Fruit fly (Drosophila melanogaster) whole organism, embryonic: Measurements from ENCODE around the gene jim.

Experiments
- Aef1 ChIP-seq: fragments of 200-800 bp; sonication (Bioruptor generic); IDR thresholded peaks from 3 replicates; pipeline ENCODE4 v1.3.6; 2022; ENCODE audit warnings: missing biosample characterization, missing genetic modification characterization
- B-H2 ChIP-seq: fragments of 200-800 bp; sonication (Bioruptor generic); optimal IDR thresholded peaks from 2 replicates; lab custom pipeline; 2018; ENCODE audit warnings: missing biosample characterization, mild to moderate bottlenecking, missing genetic modification characterization
- Bgb ChIP-seq: fragments of 200-800 bp; sonication (Bioruptor generic); IDR thresholded peaks from 2 replicates; pipeline ENCODE4 v1.3.6; 2022; ENCODE audit warnings: missing biosample characterization, missing genetic modification characterization; ENCODE audit not compliant: partially characterized antibody
- CG10147 ChIP-seq: fragments of 200-800 bp; sonication (Bioruptor generic); optimal IDR thresholded peaks from 2 replicates; lab custom pipeline; 2019; ENCODE audit warnings: missing biosample characterization, mild to moderate bottlenecking, missing genetic modification characterization, moderate library complexity
- CG11504 ChIP-seq: fragments of 200-800 bp; sonication (Bioruptor generic); optimal IDR thresholded peaks from 3 replicates; lab custom pipeline; 2019; ENCODE audit warnings: missing biosample characterization, mild to moderate bottlenecking, missing genetic modification characterization, moderate library complexity
- CG11695 ChIP-seq: fragments of 200-800 bp; sonication (Bioruptor generic); IDR thresholded peaks from 3 replicates; pipeline ENCODE4 v1.3.6; 2022; ENCODE audit warnings: missing biosample characterization, missing genetic modification characterization
- CG12236 ChIP-seq: fragments of 200-800 bp; sonication (Bioruptor generic); optimal IDR thresholded peaks from 2 replicates; lab custom pipeline; 2016; ENCODE audit warnings: missing biosample characterization, missing genetic modification characterization
- CG12744 ChIP-seq: fragments of 200-800 bp; sonication (Bioruptor generic); optimal IDR thresholded peaks from 2 replicates; lab custom pipeline; 2016; ENCODE audit warnings: missing biosample characterization, missing genetic modification characterization
- CG14860 ChIP-seq: fragments of 200-800 bp; sonication (Bioruptor generic); IDR thresholded peaks from 3 replicates; pipeline ENCODE4 v1.3.6; 2022; ENCODE audit warnings: missing biosample characterization, missing genetic modification characterization; ENCODE audit not compliant: partially characterized antibody
- CG1647 ChIP-seq: fragments of 200-800 bp; sonication (Bioruptor generic); optimal IDR thresholded peaks from 3 replicates; lab custom pipeline; 2016; ENCODE audit warnings: missing biosample characterization, missing genetic modification characterization
- CG17802 ChIP-seq: fragments of 200-800 bp; sonication (Bioruptor generic); optimal IDR thresholded peaks from 2 replicates; lab custom pipeline; 2018; ENCODE audit warnings: missing biosample characterization, mild to moderate bottlenecking, missing genetic modification characterization, moderate library complexity
- CG2129 ChIP-seq: fragments of 200-800 bp; sonication (Bioruptor generic); IDR thresholded peaks from 2 replicates; pipeline ENCODE4 v1.3.6; 2022; ENCODE audit warnings: missing biosample characterization, missing genetic modification characterization; ENCODE audit not compliant: partially characterized antibody
- CG30403 ChIP-seq: fragments of 200-800 bp; sonication (Bioruptor generic); optimal IDR thresholded peaks from 3 replicates; lab custom pipeline; 2016; ENCODE audit warnings: missing biosample characterization, missing genetic modification characterization
- CG32767 ChIP-seq: fragments of 200-800 bp; sonication (Bioruptor generic); IDR thresholded peaks from 2 replicates; pipeline ENCODE4 v1.3.6; 2022; ENCODE audit warnings: missing biosample characterization, missing genetic modification characterization
- CG3838 ChIP-seq: fragments of 200-800 bp; sonication (Bioruptor generic); optimal IDR thresholded peaks from 3 replicates; lab custom pipeline; 2016; ENCODE audit warnings: missing biosample characterization, missing genetic modification characterization
- CG4617 ChIP-seq: fragments of 200-800 bp; sonication (Bioruptor generic); optimal IDR thresholded peaks from 3 replicates; lab custom pipeline; 2016; ENCODE audit warnings: missing biosample characterization, missing genetic modification characterization, borderline replicate concordance
- CG4854 ChIP-seq: fragments of 200-800 bp; sonication (Bioruptor generic); optimal IDR thresholded peaks from 2 replicates; lab custom pipeline; 2016; ENCODE audit warnings: missing biosample characterization, missing genetic modification characterization, inconsistent platforms
- CG6254 ChIP-seq: fragments of 200-800 bp; sonication (Bioruptor generic); optimal IDR thresholded peaks from 3 replicates; lab custom pipeline; 2017; ENCODE audit warnings: mild to moderate bottlenecking, missing biosample characterization, missing genetic modification reagents, missing genetic modification characterization
- CG6654 ChIP-seq: fragments of 200-800 bp; sonication (Bioruptor generic); optimal IDR thresholded peaks from 2 replicates; lab custom pipeline; 2017; ENCODE audit warnings: missing biosample characterization, mild to moderate bottlenecking, missing genetic modification characterization
- CG7372 ChIP-seq: fragments of 200-800 bp; sonication (Bioruptor generic); IDR thresholded peaks from 2 replicates; pipeline ENCODE4 v1.3.6; 2022; ENCODE audit warnings: missing biosample characterization, missing genetic modification characterization
- CG9215 ChIP-seq: fragments of 200-800 bp; sonication (Bioruptor generic); IDR thresholded peaks from 2 replicates; pipeline ENCODE4 v1.3.6; 2022; ENCODE audit warnings: missing biosample characterization, missing genetic modification characterization
- CG9876 ChIP-seq: fragments of 200-800 bp; sonication (Bioruptor generic); optimal IDR thresholded peaks from 2 replicates; lab custom pipeline; 2016; ENCODE audit warnings: missing biosample characterization, missing genetic modification characterization
- CG9932 ChIP-seq: fragments of 200-800 bp; sonication (Bioruptor generic); IDR thresholded peaks from 2 replicates; pipeline ENCODE4 v1.3.6; 2022; ENCODE audit warnings: missing biosample characterization, missing genetic modification characterization
- CHES-1-like ChIP-seq: fragments of 200-800 bp; sonication (Bioruptor generic); optimal IDR thresholded peaks from 2 replicates; lab custom pipeline; 2016; ENCODE audit warnings: missing biosample characterization, missing genetic modification characterization
- Fer1 ChIP-seq: fragments of 200-800 bp; sonication (Bioruptor generic); optimal IDR thresholded peaks from 2 replicates; lab custom pipeline; 2017; ENCODE audit warnings: missing biosample characterization, mild to moderate bottlenecking, missing genetic modification characterization
- Med ChIP-seq: fragments of 200-800 bp; sonication (Bioruptor generic); peaks from one replicate; lab custom pipeline; 2016; ENCODE audit warnings: missing biosample characterization, missing genetic modification characterization, mild to moderate bottlenecking, inconsistent platforms, moderate library complexity
- Mrtf ChIP-seq: fragments of 200-800 bp; sonication (Bioruptor generic); IDR thresholded peaks from 3 replicates; pipeline ENCODE4 v1.3.6; 2022; ENCODE audit warnings: missing biosample characterization, missing genetic modification characterization
- Side ChIP-seq: fragments of 200-800 bp; sonication (Bioruptor generic); optimal IDR thresholded peaks from 2 replicates; lab custom pipeline; 2016; ENCODE audit warnings: missing biosample characterization, missing genetic modification characterization
- Six4 ChIP-seq: fragments of 200-800 bp; sonication (Bioruptor generic); optimal IDR thresholded peaks from 2 replicates; lab custom pipeline; 2016; ENCODE audit warnings: missing biosample characterization, missing genetic modification characterization
- Spps ChIP-seq: fragments of 200-800 bp; sonication (Bioruptor generic); optimal IDR thresholded peaks from 2 replicates; lab custom pipeline; 2018; ENCODE audit warnings: missing biosample characterization, mild to moderate bottlenecking, missing genetic modification characterization
- Sry-δ ChIP-seq: fragments of 200-800 bp; sonication (Bioruptor generic); optimal IDR thresholded peaks from 2 replicates; lab custom pipeline; 2016; ENCODE audit warnings: missing biosample characterization, missing genetic modification characterization
- Ssrp ChIP-seq: fragments of 200-800 bp; sonication (Bioruptor generic); optimal IDR thresholded peaks from 2 replicates; lab custom pipeline; 2018; ENCODE audit warnings: missing biosample characterization, mild to moderate bottlenecking, missing genetic modification characterization, moderate library complexity
- Vsx1 ChIP-seq: fragments of 200-800 bp; sonication (Bioruptor generic); optimal IDR thresholded peaks from 2 replicates; lab custom pipeline; 2017; ENCODE audit warnings: missing biosample characterization, mild to moderate bottlenecking, missing genetic modification characterization, missing genetic modification reagents
- al ChIP-seq: fragments of 200-800 bp; sonication (Bioruptor generic); IDR thresholded peaks from 2 replicates; pipeline ENCODE4 v1.3.6; 2022; ENCODE audit warnings: missing biosample characterization, missing genetic modification characterization
- aop ChIP-seq: fragments of 200-800 bp; sonication (Bioruptor generic); IDR thresholded peaks from 2 replicates; pipeline ENCODE4 v1.3.6; 2022; ENCODE audit warnings: missing biosample characterization, missing genetic modification characterization
- bcd ChIP-seq: fragments of 200-800 bp; sonication (Bioruptor generic); optimal IDR thresholded peaks from 2 replicates; lab custom pipeline; 2017; ENCODE audit warnings: missing biosample characterization, mild to moderate bottlenecking, missing genetic modification characterization
- chm ChIP-seq: fragments of 200-800 bp; sonication (Bioruptor generic); IDR thresholded peaks from 2 replicates; pipeline ENCODE4 v1.3.6; 2022; ENCODE audit warnings: missing biosample characterization, missing genetic modification characterization
- lov ChIP-seq, 2 experiments: fragments of 200-800 bp in 1 of 2; fragments of >200 bp in 1 of 2; sonication (Bioruptor generic) in 1 of 2; IDR thresholded peaks in 1 of 2; optimal IDR thresholded peaks in 1 of 2; 2 replicates in 1 of 2; 3 replicates in 1 of 2; pipeline versions ENCODE4 v1.3.6 to Lab custom; 2017 to 2022; ENCODE audit warnings: missing biosample characterization in 1 of 2, missing genetic modification characterization in 1 of 2
- nerfin-2 ChIP-seq: fragments of 200-800 bp; sonication (Bioruptor generic); IDR thresholded peaks from 2 replicates; pipeline ENCODE4 v1.3.6; 2022; ENCODE audit warnings: missing biosample characterization, missing genetic modification characterization; ENCODE audit not compliant: partially characterized antibody
- prd ChIP-seq, 3 experiments: fragments of >200 bp in 2 of 3; fragments of 200-800 bp in 1 of 3; sonication (Bioruptor generic) in 1 of 3; optimal IDR thresholded peaks in 2 of 3; IDR thresholded peaks in 1 of 3; 2 replicates in 2 of 3; 3 replicates in 1 of 3; pipeline versions ENCODE4 v1.3.6 to Lab custom; 2017 to 2022; ENCODE audit warnings: missing biosample characterization in 1 of 3, missing genetic modification characterization in 1 of 3
- pros ChIP-seq: fragments of 200-800 bp; sonication (Bioruptor generic); optimal IDR thresholded peaks from 3 replicates; lab custom pipeline; 2019; ENCODE audit warnings: missing biosample characterization, mild to moderate bottlenecking, missing genetic modification characterization, moderate library complexity
- pum ChIP-seq: fragments of 200-800 bp; sonication (Bioruptor generic); optimal IDR thresholded peaks from 2 replicates; lab custom pipeline; 2016; ENCODE audit warnings: missing biosample characterization, missing genetic modification characterization
- pzg ChIP-seq: fragments of 200-800 bp; sonication (Bioruptor generic); optimal IDR thresholded peaks from 3 replicates; lab custom pipeline; 2018; ENCODE audit warnings: missing biosample characterization, mild to moderate bottlenecking, missing genetic modification characterization, moderate library complexity
- sens ChIP-seq: fragments of 200-800 bp; sonication (Bioruptor generic); peaks from one replicate; lab custom pipeline; 2016; ENCODE audit warnings: missing biosample characterization, missing genetic modification characterization
- sr ChIP-seq: fragments of 200-800 bp; sonication (Bioruptor generic); IDR thresholded peaks from 3 replicates; pipeline ENCODE4 v1.3.6; 2022; ENCODE audit warnings: missing biosample characterization, missing genetic modification characterization
- stwl ChIP-seq: fragments of 200-800 bp; sonication (Bioruptor generic); optimal IDR thresholded peaks from 3 replicates; lab custom pipeline; 2018; ENCODE audit warnings: missing biosample characterization, mild to moderate bottlenecking, missing genetic modification characterization, moderate library complexity
- tio ChIP-seq: fragments of 200-800 bp; sonication (Bioruptor generic); optimal IDR thresholded peaks from 2 replicates; lab custom pipeline; 2017; ENCODE audit warnings: missing biosample characterization, missing genetic modification characterization, inconsistent platforms
- ttk ChIP-seq: fragments of 200-800 bp; sonication (Bioruptor generic); IDR thresholded peaks from 2 replicates; pipeline ENCODE4 v2.1.2; 2022; ENCODE audit warnings: missing biosample characterization, missing genetic modification characterization
- zf30C ChIP-seq: fragments of 200-800 bp; sonication (Bioruptor generic); optimal IDR thresholded peaks from 3 replicates; lab custom pipeline; 2018; ENCODE audit warnings: missing biosample characterization, mild to moderate bottlenecking, missing genetic modification characterization
- zfh1 ChIP-seq: fragments of 200-800 bp; sonication (Bioruptor generic); IDR thresholded peaks from 3 replicates; pipeline ENCODE4 v1.3.6; 2022; ENCODE audit warnings: missing biosample characterization, missing genetic modification characterization

jim gene

dm6 chr3L:22868070-22868469 is 33.1 kb upstream of the jim start, which contains the start of gene EMC4 (continued):
- TF ChIP-seq CG6254 (GFP tag; lab: Kevin White, UChicago) (peak; percentile 10), lov (optimal IDR thresholded peaks at IDR 0.05; lab: Kevin White, UChicago) (no peak), lov (GFP tag; IDR thresholded peaks at IDR 0.05; lab: Robert Waterston, UW) (no peak), B-H2 (peak; percentile 85), CG9932 (GFP tag; lab: Robert Waterston, UW) (peak; percentile 73), Sry-δ (GFP tag; lab: Kevin White, UChicago) (peak; percentile 76), CHES-1-like (GFP tag; lab: Kevin White, UChicago) (peak; percentile 27), pum (GFP tag; lab: Kevin White, UChicago) (no peak), Fer1 (GFP tag; lab: Kevin White, UChicago) (peak; percentile 72), nerfin-2 (GFP tag; lab: Robert Waterston, UW) (peak; percentile 40; the same call in 1 of the 2 replicates), CG17802 (tag; lab: Kevin White, UChicago) (no peak), ttk (no peak), CG11695 (GFP tag; lab: Robert Waterston, UW) (no peak), tio (GFP tag; lab: Kevin White, UChicago) (no peak), prd (optimal IDR thresholded peaks at IDR 0.05; lab: Kevin White, UChicago) (no peak), prd (GFP tag; IDR thresholded peaks at IDR 0.05; lab: Robert Waterston, UW) (no peak), zfh1 (peak; percentile 59; the same call in 1 of the 3 replicates), al (no peak), Vsx1 (GFP tag; lab: Kevin White, UChicago) (no peak), CG4854 (GFP tag; lab: Kevin White, UChicago) (peak; percentile 53), CG2129 (GFP tag; lab: Robert Waterston, UW) (0 out of 2 replicates have a peak, but pooled peaks have one; percentile 20), bcd (GFP tag; lab: Kevin White, UChicago) (peak; percentile 2), CG30403 (GFP tag; lab: Kevin White, UChicago) (peak; percentile 48), Med (GFP tag; lab: Kevin White, UChicago) (peak; percentile 96), Mrtf (no peak), zf30C (GFP tag; lab: Kevin White, UChicago) (peak; percentile 64), Ssrp (no peak), Bgb (peak; percentile 80), aop (GFP tag; lab: Robert Waterston, UW) (no peak), CG9215 (GFP tag; lab: Robert Waterston, UW) (no peak), Spps (no peak), Side (GFP tag; lab: Kevin White, UChicago) (peak; percentile 45), CG12744 (peak; percentile 38), CG11504 (peak; percentile 29), CG4617 (peak; percentile 78), CG7372 (GFP tag; lab: Robert Waterston, UW) (no peak), CG10147 (GFP tag; lab: Kevin White, UChicago) (peak; percentile 10), CG14860 (GFP tag; lab: Robert Waterston, UW) (peak; percentile 63; the same call in 2 of the 3 replicates), pros (GFP tag; lab: Kevin White, UChicago) (no peak), CG3838 (GFP tag; lab: Kevin White, UChicago) (no peak), sens (peak; percentile 84), CG9876 (no peak), CG6654 (GFP tag; lab: Kevin White, UChicago) (no peak), Six4 (GFP tag; lab: Kevin White, UChicago) (no peak), stwl (tag; lab: Kevin White, UChicago) (peak; percentile 90), Aef1 (GFP tag; lab: Robert Waterston, UW) (no peak), pzg (GFP tag; lab: Kevin White, UChicago) (peak; percentile 83), chm (GFP tag; lab: Robert Waterston, UW) (no peak; the same call in 1 of the 2 replicates), sr (no peak), CG12236 (GFP tag; lab: Kevin White, UChicago) (no peak), CG1647 (GFP tag; lab: Kevin White, UChicago) (peak; percentile 24), CG32767 (GFP tag; lab: Robert Waterston, UW) (0 out of 2 replicates have a peak, but pooled peaks have one; percentile 14)
